Worm (Caenorhabditis elegans) whole organism, L3 larva: ENCODE results near the gene blos-4.

Experiments
- ZK546.5 ChIP-seq: sonication (generic microtip); optimal IDR thresholded peaks from 2 replicates; lab custom pipeline; 2017; ENCODE audit warnings: missing biosample characterization, missing genetic modification characterization
- aly-2 ChIP-seq: fragments of 150-350 bp; optimal IDR thresholded peaks from 2 replicates; lab custom pipeline; 2014; ENCODE audit warnings: missing biosample characterization, missing genetic modification characterization
- ama-1 ChIP-seq: fragments of 150-350 bp; optimal IDR thresholded peaks from 2 replicates; lab custom pipeline; 2018
- ceh-16 ChIP-seq: sonication (generic microtip); optimal IDR thresholded peaks from 2 replicates; lab custom pipeline; 2017; ENCODE audit warnings: missing biosample characterization, missing genetic modification characterization
- ceh-28 ChIP-seq: fragments of 150-350 bp; optimal IDR thresholded peaks from 2 replicates; lab custom pipeline; 2014; ENCODE audit warnings: missing biosample characterization, missing genetic modification reagents, missing genetic modification characterization
- ceh-9 ChIP-seq: sonication (generic microtip); optimal IDR thresholded peaks from 2 replicates; lab custom pipeline; 2018; ENCODE audit warnings: missing biosample characterization, missing genetic modification characterization
- daf-12 ChIP-seq: fragments of 150-350 bp; optimal IDR thresholded peaks from 2 replicates; lab custom pipeline; 2014; ENCODE audit warnings: missing biosample characterization, missing genetic modification reagents, missing genetic modification characterization
- elt-1 ChIP-seq: fragments of 150-350 bp; optimal IDR thresholded peaks from 2 replicates; lab custom pipeline; 2014; ENCODE audit warnings: missing biosample characterization, missing genetic modification characterization
- elt-2 ChIP-seq: sonication (generic microtip); optimal IDR thresholded peaks from 2 replicates; lab custom pipeline; 2016; ENCODE audit warnings: missing genetic modification reagents, mild to moderate bottlenecking, missing genetic modification characterization, missing compliant biosample characterization
- eor-1 ChIP-seq, 2 experiments: fragments of 150-350 bp; optimal IDR thresholded peaks; 2 replicates each; lab custom pipeline; 2014 to 2018; ENCODE audit warnings: missing biosample characterization in 2 of 2, missing genetic modification characterization in 2 of 2
- fkh-2 ChIP-seq: fragments of 150-350 bp; optimal IDR thresholded peaks from 2 replicates; lab custom pipeline; 2014; ENCODE audit warnings: missing biosample characterization, missing genetic modification reagents, missing genetic modification characterization
- fos-1 ChIP-seq: fragments of 150-350 bp; optimal IDR thresholded peaks from 2 replicates; lab custom pipeline; 2014; ENCODE audit warnings: missing biosample characterization, missing genetic modification characterization
- jun-1 ChIP-seq: fragments of 150-350 bp; optimal IDR thresholded peaks from 2 replicates; lab custom pipeline; 2014; ENCODE audit warnings: missing biosample characterization, missing genetic modification reagents, missing genetic modification characterization
- lin-15B ChIP-seq: fragments of 150-350 bp; optimal IDR thresholded peaks from 2 replicates; lab custom pipeline; 2014; ENCODE audit warnings: missing biosample characterization, missing genetic modification characterization
- lin-39 ChIP-seq: fragments of 150-350 bp; optimal IDR thresholded peaks from 2 replicates; lab custom pipeline; 2018; ENCODE audit warnings: missing biosample characterization, missing genetic modification reagents, missing genetic modification characterization
- lsy-12 ChIP-seq: sonication (generic microtip); optimal IDR thresholded peaks from 2 replicates; lab custom pipeline; 2016; ENCODE audit warnings: mild to moderate bottlenecking, missing genetic modification characterization, missing compliant biosample characterization
- mdl-1 ChIP-seq: fragments of 150-350 bp; optimal IDR thresholded peaks from 2 replicates; lab custom pipeline; 2014; ENCODE audit warnings: missing biosample characterization, missing genetic modification characterization
- mml-1 ChIP-seq: fragments of 150-350 bp; sonication (generic microtip); optimal IDR thresholded peaks from 3 replicates; lab custom pipeline; 2014; ENCODE audit warnings: missing biosample characterization, missing genetic modification characterization
- nfya-1 ChIP-seq: sonication (generic microtip); optimal IDR thresholded peaks from 2 replicates; lab custom pipeline; 2017; ENCODE audit warnings: missing genetic modification characterization, mild to moderate bottlenecking, missing compliant biosample characterization, antibody characterized with exemption, moderate library complexity; ENCODE audit not compliant: insufficient read depth
- nhr-11 ChIP-seq: fragments of 150-350 bp; optimal IDR thresholded peaks from 2 replicates; lab custom pipeline; 2014; ENCODE audit warnings: missing biosample characterization, missing genetic modification characterization
- nhr-12 ChIP-seq: fragments of 150-350 bp; optimal IDR thresholded peaks from 2 replicates; lab custom pipeline; 2014; ENCODE audit warnings: missing biosample characterization, missing genetic modification characterization
- nhr-23 ChIP-seq: fragments of 150-350 bp; optimal IDR thresholded peaks from 2 replicates; lab custom pipeline; 2014; ENCODE audit warnings: missing biosample characterization, missing genetic modification reagents, missing genetic modification characterization
- nhr-237 ChIP-seq: fragments of 150-350 bp; optimal IDR thresholded peaks from 2 replicates; lab custom pipeline; 2014; ENCODE audit warnings: missing biosample characterization, missing genetic modification characterization
- nhr-25 ChIP-seq: sonication (generic microtip); optimal IDR thresholded peaks from 2 replicates; lab custom pipeline; 2017; ENCODE audit warnings: missing biosample characterization, missing genetic modification characterization
- nhr-28 ChIP-seq: fragments of 150-350 bp; optimal IDR thresholded peaks from 2 replicates; lab custom pipeline; 2014; ENCODE audit warnings: missing biosample characterization, missing genetic modification characterization
- nhr-43 ChIP-seq: sonication (generic microtip); optimal IDR thresholded peaks from 2 replicates; lab custom pipeline; 2016; ENCODE audit warnings: mild to moderate bottlenecking, missing genetic modification characterization, missing compliant biosample characterization; ENCODE audit not compliant: poor library complexity, severe bottlenecking
- nhr-76 ChIP-seq: fragments of 150-350 bp; sonication (generic microtip); optimal IDR thresholded peaks from 5 replicates; lab custom pipeline; 2014; ENCODE audit warnings: missing biosample characterization, missing genetic modification characterization
- nhr-77 ChIP-seq: fragments of 150-350 bp; optimal IDR thresholded peaks from 2 replicates; lab custom pipeline; 2014; ENCODE audit warnings: missing biosample characterization, missing genetic modification characterization
- pha-4 ChIP-seq: fragments of 150-350 bp; optimal IDR thresholded peaks from 2 replicates; lab custom pipeline; 2014; ENCODE audit warnings: missing biosample characterization, missing genetic modification reagents, missing genetic modification characterization
- pqm-1 ChIP-seq: fragments of 150-350 bp; optimal IDR thresholded peaks from 2 replicates; lab custom pipeline; 2017; ENCODE audit warnings: missing biosample characterization, missing genetic modification characterization, inconsistent platforms
- sea-2 ChIP-seq: fragments of 150-350 bp; sonication (generic microtip); optimal IDR thresholded peaks from 4 replicates; lab custom pipeline; 2014; ENCODE audit warnings: missing biosample characterization, missing genetic modification reagents, missing genetic modification characterization
- skn-1 ChIP-seq: fragments of 150-350 bp; optimal IDR thresholded peaks from 2 replicates; lab custom pipeline; 2014; ENCODE audit warnings: missing biosample characterization, missing genetic modification characterization
- snpc-4 ChIP-seq: fragments of 150-350 bp; optimal IDR thresholded peaks from 2 replicates; lab custom pipeline; 2014; ENCODE audit warnings: missing biosample characterization, missing genetic modification characterization
- tbx-2 ChIP-seq: sonication (generic microtip); optimal IDR thresholded peaks from 2 replicates; lab custom pipeline; 2016; ENCODE audit warnings: mild to moderate bottlenecking, missing genetic modification characterization, missing compliant biosample characterization
- unc-39 ChIP-seq: sonication (generic microtip); optimal IDR thresholded peaks from 4 replicates; lab custom pipeline; 2017; ENCODE audit warnings: missing biosample characterization, missing genetic modification characterization
- unc-62 ChIP-seq: fragments of 150-350 bp; sonication (generic microtip); optimal IDR thresholded peaks from 4 replicates; lab custom pipeline; 2014; ENCODE audit warnings: missing biosample characterization, missing genetic modification reagents, missing genetic modification characterization

blos-4 gene

DNA sequence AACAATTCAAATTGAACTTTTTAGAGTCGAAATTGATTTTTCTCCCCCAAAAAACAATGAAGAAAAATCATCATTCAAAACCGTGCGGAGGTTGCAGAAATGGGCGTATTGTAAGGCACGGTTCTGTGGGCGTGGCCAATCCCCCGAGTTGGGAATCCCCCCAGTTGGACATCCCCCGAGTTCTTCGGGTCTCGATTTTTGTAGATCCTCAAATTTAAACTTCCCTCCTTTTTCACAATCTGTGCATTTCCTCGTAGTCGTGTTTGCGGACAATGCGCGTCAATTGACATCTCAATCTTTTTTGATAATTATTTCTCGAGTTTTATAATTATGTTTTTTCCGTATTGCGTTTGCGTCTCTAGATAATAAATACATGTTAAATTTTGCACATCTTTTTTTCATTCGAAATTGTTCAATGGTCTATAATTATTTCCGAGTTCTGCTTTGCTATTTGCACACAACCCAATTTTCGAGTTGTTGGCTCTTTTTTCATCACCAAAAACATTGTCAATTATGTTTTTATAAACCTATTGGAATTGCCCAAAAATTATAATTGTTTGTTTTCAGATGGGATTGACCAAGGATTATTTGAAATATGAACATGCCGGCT lies 24.9 kb downstream of the blos-4 start, which contains the start of gene F13H8.2 (continued):
- TF ChIP-seq fkh-2 (tag; lab: Kevin White, UChicago): no peak

- peak; percentile 37 for TF ChIP-seq lin-39 (tag; lab: Kevin White, UChicago)
- no peak for TF ChIP-seq ZK546.5
- no peak for TF ChIP-seq nhr-23
- peak; percentile 38 for TF ChIP-seq nfya-1 (tag; lab: Kevin White, UChicago)
- no peak for TF ChIP-seq eor-1 (tag; optimal IDR thresholded peaks at IDR 0.05; lab: Kevin White, UChicago)
- TF ChIP-seq, all 47 proteins: peak for 2
Observed at ce11 chrII:6273916-6274315, 28.9 kb downstream of the blos-4 start, which contains the start of gene bpl-1. bpl-1 (plus strand) TSS chrII:6274216.

ce11 chrII:6281002-6281401 lies 36.0 kb downstream of the blos-4 start, which contains the start of gene scly-1:
scly-1 (minus strand) TSS chrII:6281102.
- TF ChIP-seq elt-2 (tag; lab: Kevin White, UChicago) (no peak), ceh-9 (tag; lab: Kevin White, UChicago) (no peak), nhr-11 (no peak), elt-1 (tag; lab: Kevin White, UChicago) (no peak), lin-39 (tag; lab: Kevin White, UChicago) (no peak), lsy-12 (tag; lab: Kevin White, UChicago) (no peak), nhr-77 (tag; lab: Kevin White, UChicago) (no peak), ceh-16 (tag; lab: Kevin White, UChicago) (no peak), ceh-28 (no peak), nhr-76 (tag; lab: Kevin White, UChicago) (no peak), nhr-28 (tag; lab: Kevin White, UChicago) (no peak), mdl-1 (no peak), fkh-2 (tag; lab: Kevin White, UChicago) (no peak), daf-12 (tag; lab: Kevin White, UChicago) (no peak), sea-2 (GFP tag; lab: Kevin White, UChicago) (no peak), nhr-237 (tag; lab: Kevin White, UChicago) (no peak)
- TF ChIP-seq, all 47 proteins: peak for 0

DNA sequence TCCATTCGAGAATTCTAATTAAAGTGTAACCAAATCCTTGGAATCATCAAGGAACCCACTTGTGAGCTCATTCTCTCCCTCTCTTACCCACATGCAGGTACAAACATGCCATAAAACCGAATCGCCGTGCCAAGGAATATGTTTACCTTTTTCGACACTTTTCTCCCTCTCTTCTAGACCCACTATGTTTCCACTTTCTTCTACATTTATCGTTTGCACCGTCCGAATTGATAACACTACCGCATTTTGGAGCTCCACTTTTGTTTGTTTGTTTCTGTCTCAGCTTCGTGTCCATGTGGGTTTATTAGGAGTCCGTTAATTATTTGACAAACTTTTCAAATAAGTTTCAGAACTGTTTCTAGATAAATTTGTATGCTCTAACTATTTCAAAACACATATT lies 36.9 kb downstream of the blos-4 start:
- no peak for TF ChIP-seq nhr-23
- TF ChIP-seq lin-15B (tag; lab: Kevin White, UChicago): peak; percentile 17
- peak; percentile 9 for TF ChIP-seq pha-4 (tag; lab: Kevin White, UChicago)
- TF ChIP-seq elt-2 (tag; lab: Kevin White, UChicago): peak; percentile 66
- peak; percentile 68 for TF ChIP-seq pqm-1 (tag; lab: Kevin White, UChicago)

- TF ChIP-seq aly-2 (tag; lab: Kevin White, UChicago): no peak
- no peak for TF ChIP-seq daf-12 (tag; lab: Kevin White, UChicago)
- peak; percentile 21 for TF ChIP-seq jun-1 (tag; lab: Kevin White, UChicago)
- TF ChIP-seq elt-1 (tag; lab: Kevin White, UChicago): no peak
- TF ChIP-seq elt-2 (tag; lab: Kevin White, UChicago): peak; percentile 88
- peak; percentile 61 for TF ChIP-seq pqm-1 (tag; lab: Kevin White, UChicago)
- TF ChIP-seq lsy-12 (tag; lab: Kevin White, UChicago): no peak
- TF ChIP-seq nhr-43: no peak
- TF ChIP-seq eor-1 (tag; optimal IDR thresholded peaks at IDR 0.05; lab: Kevin White, UChicago): no peak
- TF ChIP-seq ceh-28: no peak
- no peak for TF ChIP-seq ama-1
- no peak for TF ChIP-seq nfya-1 (tag; lab: Kevin White, UChicago)
- no peak for TF ChIP-seq skn-1 (tag; lab: Kevin White, UChicago)
- no peak for TF ChIP-seq nhr-12 (tag; lab: Kevin White, UChicago)
- peak; percentile 14 for TF ChIP-seq pha-4 (tag; lab: Kevin White, UChicago)
- TF ChIP-seq nhr-237 (tag; lab: Kevin White, UChicago): no peak
- no peak for TF ChIP-seq unc-39 (tag; lab: Kevin White, UChicago)
Observed at ce11 chrII:6283074-6283473, 38.0 kb downstream of the blos-4 start, which contains the start of gene F13H8.1. F13H8.1 (plus strand) TSS chrII:6283384.

DNA sequence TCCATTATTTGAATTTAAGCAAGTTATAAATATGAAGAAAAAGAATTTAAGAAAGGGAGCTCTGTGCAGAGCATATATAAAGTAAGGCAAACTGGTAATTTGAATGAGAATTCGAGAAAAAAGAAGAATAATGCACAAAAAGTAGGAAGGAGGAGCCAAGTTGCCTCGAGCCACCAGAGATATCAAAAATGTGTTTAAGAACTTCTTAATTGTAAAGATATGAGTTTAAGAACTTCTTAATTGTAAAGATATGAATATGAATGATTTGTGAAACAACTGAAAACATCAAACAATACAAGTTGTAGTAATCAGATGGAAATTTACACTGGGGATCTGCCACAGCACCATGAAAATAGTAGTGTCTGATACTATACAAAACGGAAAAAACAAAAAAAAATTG lies 41.8 kb downstream of the blos-4 start, which contains the start of gene F13H8.6:
TSS of gene F13H8.6 (minus strand) at position 101 of the 400 bp plus-strand sequence.
- no peak for TF ChIP-seq aly-2 (tag; lab: Kevin White, UChicago)
- TF ChIP-seq fos-1 (tag; lab: Kevin White, UChicago): no peak
- no peak for TF ChIP-seq nhr-28 (tag; lab: Kevin White, UChicago)
- TF ChIP-seq tbx-2 (tag; lab: Kevin White, UChicago): no peak
- TF ChIP-seq nhr-77 (tag; lab: Kevin White, UChicago): no peak
- TF ChIP-seq jun-1 (tag; lab: Kevin White, UChicago): no peak
- no peak for TF ChIP-seq snpc-4 (tag; lab: Kevin White, UChicago)
- no peak for TF ChIP-seq nhr-25
- TF ChIP-seq unc-62: no peak
- no peak for TF ChIP-seq elt-1 (tag; lab: Kevin White, UChicago)
- no peak for TF ChIP-seq mml-1
- TF ChIP-seq mdl-1: no peak
- TF ChIP-seq lin-39 (tag; lab: Kevin White, UChicago): no peak
